Fruit fly (Drosophila melanogaster) whole organism, wandering third instar larva: ENCODE results near the gene Idh3a.

Experiments used
- Abd-B ChIP-seq: fragments of >200 bp; optimal IDR thresholded peaks from 2 replicates; lab custom pipeline; 2017; ENCODE audit warnings: missing biosample characterization, missing genetic modification characterization
- CG32264 ChIP-seq: fragments of 200-800 bp; sonication (Bioruptor generic); optimal IDR thresholded peaks from 2 replicates; lab custom pipeline; 2016; ENCODE audit warnings: missing biosample characterization, missing genetic modification characterization
- GATAd ChIP-seq: sonication (Bioruptor generic); optimal IDR thresholded peaks from 2 replicates; lab custom pipeline; 2016; ENCODE audit warnings: missing biosample characterization, missing genetic modification characterization
- Hr78 ChIP-seq: fragments of >200 bp; optimal IDR thresholded peaks from 2 replicates; lab custom pipeline; 2017; ENCODE audit warnings: missing biosample characterization, missing genetic modification characterization
- br ChIP-seq: fragments of 200-800 bp; sonication (Bioruptor generic); optimal IDR thresholded peaks from 2 replicates; lab custom pipeline; 2016; ENCODE audit warnings: missing biosample characterization, missing genetic modification characterization
- brk ChIP-seq: fragments of 200-800 bp; sonication (Bioruptor generic); optimal IDR thresholded peaks from 2 replicates; lab custom pipeline; 2016; ENCODE audit warnings: missing biosample characterization, mild to moderate bottlenecking, missing genetic modification characterization
- dmrt93B ChIP-seq: fragments of 200-800 bp; sonication (Bioruptor generic); optimal IDR thresholded peaks from 2 replicates; lab custom pipeline; 2018; ENCODE audit warnings: missing biosample characterization, mild to moderate bottlenecking, missing genetic modification characterization
- fru ChIP-seq: fragments of 200-800 bp; sonication (Bioruptor generic); optimal IDR thresholded peaks from 3 replicates; lab custom pipeline; 2016; ENCODE audit warnings: missing biosample characterization, mild to moderate bottlenecking, missing genetic modification characterization
- psq ChIP-seq: fragments of 200-800 bp; sonication (Bioruptor generic); optimal IDR thresholded peaks from 3 replicates; lab custom pipeline; 2017; ENCODE audit warnings: missing biosample characterization, mild to moderate bottlenecking, missing genetic modification characterization, moderate library complexity
- sv ChIP-seq: fragments of 200-800 bp; sonication (Bioruptor generic); optimal IDR thresholded peaks from 3 replicates; lab custom pipeline; 2016; ENCODE audit warnings: missing biosample characterization, missing genetic modification characterization
- woc ChIP-seq: sonication (Bioruptor generic); optimal IDR thresholded peaks from 2 replicates; lab custom pipeline; 2016; ENCODE audit warnings: missing biosample characterization, mild to moderate bottlenecking, missing genetic modification characterization

DNA sequence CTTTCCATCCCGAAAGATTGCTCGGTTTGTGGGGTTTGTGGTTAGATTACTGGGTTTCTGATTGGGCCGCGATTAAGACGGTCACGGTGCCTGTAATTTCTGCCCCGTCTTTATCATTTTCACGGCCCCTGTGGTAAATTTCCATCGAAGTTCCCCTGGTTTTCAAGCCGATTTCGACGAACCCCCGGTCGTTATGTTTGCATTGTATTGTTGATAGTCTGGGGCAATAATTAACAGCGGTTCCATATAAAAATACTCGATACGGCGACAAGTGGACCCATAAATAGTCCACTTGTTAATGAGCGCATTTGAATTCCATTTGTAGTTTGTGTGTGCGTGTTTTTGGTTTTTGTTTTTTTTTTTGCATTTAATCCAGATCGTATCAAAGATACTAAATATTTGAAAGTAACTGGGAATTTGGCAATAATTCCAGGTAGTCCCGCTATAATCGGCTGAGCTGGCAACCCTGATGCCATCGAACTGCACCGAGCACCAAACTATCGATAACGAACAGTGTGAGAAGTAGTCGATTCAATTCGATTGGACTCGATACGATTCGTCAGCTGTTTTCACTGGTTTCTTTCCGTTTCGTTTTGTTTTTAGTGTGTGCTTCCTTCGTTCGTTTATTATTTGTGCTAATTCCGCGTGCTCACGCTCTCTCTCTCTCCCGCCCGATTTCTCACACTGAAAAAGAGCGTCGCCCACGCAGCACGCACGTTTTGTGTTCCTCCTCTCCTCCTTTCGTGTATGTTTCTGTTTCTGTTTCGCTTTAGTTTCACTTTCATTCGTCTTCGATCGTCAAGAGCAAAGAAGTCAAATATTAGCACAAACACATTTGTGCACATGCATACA is 16.1 kb downstream of the Idh3a start:
- TF ChIP-seq GATAd (GFP tag; lab: Kevin White, UChicago) (no peak), woc (GFP tag; lab: Kevin White, UChicago) (no peak), psq (GFP tag; lab: Kevin White, UChicago) (peak; percentile 93), dmrt93B (GFP tag; lab: Kevin White, UChicago) (no peak), sv (GFP tag; lab: Kevin White, UChicago) (peak; percentile 22), fru (GFP tag; lab: Kevin White, UChicago) (peak; percentile 46), CG32264 (GFP tag; lab: Kevin White, UChicago) (no peak), Abd-B (GFP tag; lab: Kevin White, UChicago) (no peak), br (GFP tag; lab: Kevin White, UChicago) (peak; percentile 12), brk (GFP tag; lab: Kevin White, UChicago) (no peak), Hr78 (GFP tag; lab: Kevin White, UChicago) (no peak)
